Worm (Caenorhabditis elegans) whole organism, L1 larva: ENCODE results near the gene melo-3.
A peak's percentile ranks its signal among the peaks of the same experiment; 100 is the strongest.

Experiments used
- C16A3.4 ChIP-seq: fragments of 150-350 bp; optimal IDR thresholded peaks from 2 replicates; lab custom pipeline; 2014; ENCODE audit warnings: missing biosample characterization, missing genetic modification characterization
- F16B12.6 ChIP-seq: fragments of 150-350 bp; optimal IDR thresholded peaks from 2 replicates; lab custom pipeline; 2014; ENCODE audit warnings: missing biosample characterization, missing genetic modification characterization
- Y116A8C.19 ChIP-seq: sonication (generic microtip); optimal IDR thresholded peaks from 2 replicates; lab custom pipeline; 2016; ENCODE audit warnings: missing compliant biosample characterization, missing genetic modification characterization, borderline replicate concordance
- ceh-63 ChIP-seq: fragments of 200-800 bp; sonication (Bioruptor generic); optimal IDR thresholded peaks from 2 replicates; lab custom pipeline; 2018; ENCODE audit warnings: mild to moderate bottlenecking, missing genetic modification characterization, missing compliant biosample characterization
- ceh-82 ChIP-seq, 3 experiments: fragments of 150-350 bp in 1 of 3; sonication (generic microtip) in 2 of 3; optimal IDR thresholded peaks; 2 replicates each; lab custom pipeline; 2014 to 2017; ENCODE audit warnings: missing biosample characterization in 3 of 3, missing genetic modification characterization in 3 of 3
- ceh-88 ChIP-seq: fragments of 200-800 bp; sonication (Bioruptor generic); IDR thresholded peaks from 2 replicates; pipeline ENCODE4 v1.3.6; 2022; ENCODE audit warnings: missing genetic modification characterization, missing compliant biosample characterization
- dpl-1 ChIP-seq, 3 experiments: fragments of 150-350 bp in 2 of 3; sonication (generic microtip) in 1 of 3; optimal IDR thresholded peaks; 2 replicates each; lab custom pipeline; 2014 to 2017; ENCODE audit warnings: missing biosample characterization in 3 of 3, missing genetic modification characterization in 3 of 3, missing genetic modification reagents in 3 of 3
- efl-1 ChIP-seq, 4 experiments: fragments of 150-350 bp; optimal IDR thresholded peaks in 3 of 4; peaks in 1 of 4; 1 replicate in 1 of 4; 2 replicates in 3 of 4; lab custom pipeline; 2014; ENCODE audit warnings: missing biosample characterization in 2 of 4, missing genetic modification characterization in 2 of 4, missing genetic modification reagents in 2 of 4
- egl-13 ChIP-seq: sonication (generic microtip); optimal IDR thresholded peaks from 2 replicates; lab custom pipeline; 2016; ENCODE audit warnings: missing genotype, missing genetic modification reagents, missing genetic modification characterization, missing compliant biosample characterization
- elt-2 ChIP-seq: sonication (generic microtip); optimal IDR thresholded peaks from 2 replicates; lab custom pipeline; 2016; ENCODE audit warnings: missing genetic modification characterization, mild to moderate bottlenecking, inconsistent platforms, missing compliant biosample characterization, missing genetic modification reagents
- fkh-8 ChIP-seq: sonication (generic microtip); optimal IDR thresholded peaks from 2 replicates; lab custom pipeline; 2016; ENCODE audit warnings: mild to moderate bottlenecking, missing genetic modification characterization, missing compliant biosample characterization
- fos-1 ChIP-seq: fragments of 150-350 bp; optimal IDR thresholded peaks from 2 replicates; lab custom pipeline; 2014; ENCODE audit warnings: missing biosample characterization, missing genetic modification characterization
- isw-1 ChIP-seq: fragments of 200-800 bp; sonication (Bioruptor generic); IDR thresholded peaks from 2 replicates; pipeline ENCODE4 v1.3.6; 2022; ENCODE audit warnings: missing genetic modification characterization, missing compliant biosample characterization
- jun-1 ChIP-seq: fragments of 150-350 bp; optimal IDR thresholded peaks from 2 replicates; lab custom pipeline; 2014; ENCODE audit warnings: missing biosample characterization, missing genetic modification reagents, missing genetic modification characterization
- lin-14 ChIP-seq: fragments of 200-800 bp; sonication (Bioruptor generic); optimal IDR thresholded peaks from 2 replicates; lab custom pipeline; 2018; ENCODE audit warnings: mild to moderate bottlenecking, missing genetic modification characterization, moderate library complexity, missing compliant biosample characterization
- lin-35 ChIP-seq, 2 experiments: fragments of 150-350 bp; optimal IDR thresholded peaks; 2 replicates each; lab custom pipeline; 2014; ENCODE audit warnings: missing biosample characterization in 2 of 2, missing genetic modification characterization in 2 of 2, missing genetic modification reagents in 2 of 2
- lin-39 ChIP-seq: fragments of 150-350 bp; optimal IDR thresholded peaks from 2 replicates; lab custom pipeline; 2014; ENCODE audit warnings: missing biosample characterization, missing genetic modification reagents, missing genetic modification characterization
- lir-3 ChIP-seq: sonication (generic microtip); optimal IDR thresholded peaks from 2 replicates; lab custom pipeline; 2016; ENCODE audit warnings: mild to moderate bottlenecking, missing genetic modification characterization, moderate library complexity, missing compliant biosample characterization; ENCODE audit not compliant: poor library complexity
- lsy-2 ChIP-seq, 2 experiments: fragments of 150-350 bp; optimal IDR thresholded peaks; 2 replicates each; lab custom pipeline; 2014; ENCODE audit warnings: missing biosample characterization in 2 of 2, missing genetic modification characterization in 2 of 2
- mab-9 ChIP-seq: fragments of 200-800 bp; sonication (Bioruptor generic); IDR thresholded peaks from 2 replicates; pipeline ENCODE4 v1.3.6; 2022; ENCODE audit warnings: missing genetic modification reagents, missing genetic modification characterization, missing compliant biosample characterization
- mdl-1 ChIP-seq, 2 experiments: fragments of 150-350 bp; optimal IDR thresholded peaks; 2 replicates each; lab custom pipeline; 2014 to 2017; ENCODE audit warnings: missing biosample characterization in 2 of 2, missing genetic modification characterization in 2 of 2, inconsistent platforms in 1 of 2
- mef-2 ChIP-seq: fragments of 150-350 bp; optimal IDR thresholded peaks from 2 replicates; lab custom pipeline; 2014; ENCODE audit warnings: missing biosample characterization, missing genetic modification characterization
- nhr-12 ChIP-seq: sonication (generic microtip); optimal IDR thresholded peaks from 2 replicates; lab custom pipeline; 2017; ENCODE audit warnings: missing biosample characterization, missing genetic modification characterization
- nhr-19 ChIP-seq: fragments of 200-800 bp; sonication (Bioruptor generic); conservative IDR thresholded peaks from 2 replicates; pipeline ENCODE4 v1.3.6; 2022; ENCODE audit warnings: missing genetic modification characterization, missing compliant biosample characterization
- nhr-20 ChIP-seq: sonication (generic microtip); optimal IDR thresholded peaks from 2 replicates; lab custom pipeline; 2016; ENCODE audit warnings: mild to moderate bottlenecking, missing genetic modification characterization, missing compliant biosample characterization
- nhr-71 ChIP-seq: sonication (generic microtip); optimal IDR thresholded peaks from 2 replicates; lab custom pipeline; 2016; ENCODE audit warnings: mild to moderate bottlenecking, missing genetic modification characterization, moderate library complexity, missing compliant biosample characterization
- nhr-85 ChIP-seq: sonication (generic microtip); peaks from one replicate; lab custom pipeline; 2016; ENCODE audit warnings: missing genetic modification characterization, inconsistent platforms, missing compliant biosample characterization
- pax-3 ChIP-seq: fragments of 200-800 bp; sonication (Bioruptor generic); optimal IDR thresholded peaks from 2 replicates; lab custom pipeline; 2018; ENCODE audit warnings: mild to moderate bottlenecking, missing genetic modification characterization, moderate library complexity, missing compliant biosample characterization
- rnt-1 ChIP-seq: sonication (generic microtip); optimal IDR thresholded peaks from 2 replicates; lab custom pipeline; 2016; ENCODE audit warnings: mild to moderate bottlenecking, missing genetic modification characterization, moderate library complexity, missing compliant biosample characterization
- skn-1 ChIP-seq: fragments of 150-350 bp; optimal IDR thresholded peaks from 2 replicates; lab custom pipeline; 2014; ENCODE audit warnings: missing biosample characterization, missing genetic modification characterization
- snu-23 ChIP-seq: sonication (generic microtip); optimal IDR thresholded peaks from 2 replicates; lab custom pipeline; 2016; ENCODE audit warnings: missing genetic modification characterization, missing compliant biosample characterization
- sox-4 ChIP-seq: sonication (generic microtip); optimal IDR thresholded peaks from 2 replicates; lab custom pipeline; 2016; ENCODE audit warnings: missing genetic modification characterization, missing compliant biosample characterization
- sup-37 ChIP-seq: fragments of 200-800 bp; sonication (Bioruptor generic); optimal IDR thresholded peaks from 2 replicates; lab custom pipeline; 2018; ENCODE audit warnings: mild to moderate bottlenecking, missing genetic modification characterization, missing compliant biosample characterization
- swsn-7 ChIP-seq: sonication (generic microtip); optimal IDR thresholded peaks from 2 replicates; lab custom pipeline; 2016; ENCODE audit warnings: missing genetic modification characterization, missing compliant biosample characterization
- tbx-2 ChIP-seq: sonication (generic microtip); optimal IDR thresholded peaks from 2 replicates; lab custom pipeline; 2016; ENCODE audit warnings: missing genetic modification characterization, missing compliant biosample characterization
- tlp-1 ChIP-seq: fragments of 150-350 bp; optimal IDR thresholded peaks from 2 replicates; lab custom pipeline; 2014; ENCODE audit warnings: missing biosample characterization, missing genetic modification characterization
- unc-30 ChIP-seq: sonication (generic microtip); optimal IDR thresholded peaks from 2 replicates; lab custom pipeline; 2017; ENCODE audit warnings: missing biosample characterization, missing genetic modification characterization
- unc-62 ChIP-seq: fragments of 150-350 bp; optimal IDR thresholded peaks from 2 replicates; lab custom pipeline; 2014; ENCODE audit warnings: missing biosample characterization, missing genetic modification reagents, missing genetic modification characterization
- unc-86 ChIP-seq: sonication (generic microtip); optimal IDR thresholded peaks from 2 replicates; lab custom pipeline; 2016; ENCODE audit warnings: missing genetic modification characterization, missing compliant biosample characterization
- xbp-1 ChIP-seq: sonication (generic microtip); optimal IDR thresholded peaks from 2 replicates; lab custom pipeline; 2016; ENCODE audit warnings: missing genetic modification characterization, missing compliant biosample characterization
- ztf-4 ChIP-seq: fragments of 150-350 bp; optimal IDR thresholded peaks from 2 replicates; lab custom pipeline; 2014; ENCODE audit warnings: missing biosample characterization, missing genetic modification characterization

Gene melo-3

ce11 chrV:15068378-15068777, 31.7 kb upstream of the melo-3 start, which contains the start of gene dnj-3:
Gene dnj-3, plus strand, starts transcription at chrV:15068678.
- TF ChIP-seq mdl-1 (tag; optimal IDR thresholded peaks at IDR 0.05; lab: Kevin White, UChicago) = no peak
- no peak for TF ChIP-seq mab-9 (GFP tag; lab: Robert Waterston, UW)
- no peak for TF ChIP-seq fos-1 (tag; lab: Kevin White, UChicago)
- no peak for TF ChIP-seq isw-1 (GFP tag; lab: Robert Waterston, UW)
- no peak for TF ChIP-seq ceh-63 (GFP tag; lab: Kevin White, UChicago)
- no peak for TF ChIP-seq lin-39 (tag; lab: Kevin White, UChicago)
- TF ChIP-seq efl-1 (optimal IDR thresholded peaks at IDR 0.05; lab: Kevin White, UChicago) = no peak
- peak in 1 of 2 experiments; percentile 24 for TF ChIP-seq efl-1 (GFP tag; optimal IDR thresholded peaks at IDR 0.05 in 1 of 2; lab: Kevin White, UChicago)

- no peak for TF ChIP-seq efl-1 (optimal IDR thresholded peaks at IDR 0.05; lab: Kevin White, UChicago)
- no peak for TF ChIP-seq efl-1 (GFP tag; optimal IDR thresholded peaks at IDR 0.05 in 1 of 2; lab: Kevin White, UChicago)
- no peak for TF ChIP-seq fkh-8
- TF ChIP-seq snu-23 (GFP tag; lab: Kevin White, UChicago) = no peak
- TF ChIP-seq ceh-82 (tag; optimal IDR thresholded peaks at IDR 0.05; lab: Kevin White, UChicago) = no peak
- TF ChIP-seq unc-30 (tag; lab: Kevin White, UChicago) = no peak
- TF ChIP-seq egl-13 (tag; lab: Kevin White, UChicago) = no peak
- no peak for TF ChIP-seq lir-3 (tag; lab: Kevin White, UChicago)
- TF ChIP-seq sox-4 (tag; lab: Kevin White, UChicago) = no peak
- TF ChIP-seq ceh-63 (GFP tag; lab: Kevin White, UChicago) = no peak
- TF ChIP-seq elt-2 = no peak
- no peak for TF ChIP-seq mef-2 (tag; lab: Kevin White, UChicago)
- TF ChIP-seq xbp-1 (tag; lab: Kevin White, UChicago) = no peak
- no peak for TF ChIP-seq sup-37 (GFP tag; lab: Kevin White, UChicago)
- TF ChIP-seq nhr-12 = no peak
Measured at ce11 chrV:15067165-15067564, 30.5 kb upstream of the melo-3 start, which contains the start of gene C25D7.10. Gene C25D7.10, plus strand, starts transcription at chrV:15067465.

ce11 chrV:15065837-15066348, 29.2 kb upstream of the melo-3 start, which contains the start of gene otub-1:
Gene otub-1, plus strand, starts transcription at chrV:15066298.
- TF ChIP-seq F16B12.6 (tag; lab: Kevin White, UChicago) = no peak
- TF ChIP-seq efl-1 (optimal IDR thresholded peaks at IDR 0.05; lab: Kevin White, UChicago) = no peak
- peak in 1 of 2 experiments; percentile 13 for TF ChIP-seq efl-1 (GFP tag; optimal IDR thresholded peaks at IDR 0.05 in 1 of 2; lab: Kevin White, UChicago)

- peak; percentile 28 for TF ChIP-seq xbp-1 (tag; lab: Kevin White, UChicago)
- TF ChIP-seq tbx-2 (tag; lab: Kevin White, UChicago) = peak; percentile 15
- no peak for TF ChIP-seq Y116A8C.19 (tag; lab: Kevin White, UChicago)
- TF ChIP-seq nhr-85 (tag; lab: Kevin White, UChicago) = peak; percentile 70
- TF ChIP-seq ceh-82 (tag; optimal IDR thresholded peaks at IDR 0.05; lab: Kevin White, UChicago) = peak in 1 of 3 experiments; percentile 32
- no peak for TF ChIP-seq sox-4 (tag; lab: Kevin White, UChicago)
- TF ChIP-seq lsy-2 (tag; optimal IDR thresholded peaks at IDR 0.05; lab: Kevin White, UChicago) = peak; percentile 31 to 62
- peak; percentile 25 for TF ChIP-seq C16A3.4 (tag; lab: Kevin White, UChicago)
- peak; percentile 34 to 53 for TF ChIP-seq efl-1 (optimal IDR thresholded peaks at IDR 0.05; lab: Kevin White, UChicago)
- TF ChIP-seq efl-1 (GFP tag; optimal IDR thresholded peaks at IDR 0.05 in 1 of 2; lab: Kevin White, UChicago) = peak; percentile 37 to 89
- peak; percentile 17 to 52 (median 45) for TF ChIP-seq dpl-1 (GFP tag; optimal IDR thresholded peaks at IDR 0.05; lab: Kevin White, UChicago)
- peak; percentile 47 to 53 for TF ChIP-seq lin-35 (GFP tag; optimal IDR thresholded peaks at IDR 0.05; lab: Kevin White, UChicago)
- TF ChIP-seq unc-30 (tag; lab: Kevin White, UChicago) = no peak
- peak; percentile 24; the same call in 1 of the 2 replicates for TF ChIP-seq nhr-19 (GFP tag; lab: Robert Waterston, UW)
- TF ChIP-seq isw-1 (GFP tag; lab: Robert Waterston, UW) = 0 out of 2 replicates have a peak, but pooled peaks have one; percentile 2
- TF ChIP-seq fkh-8 = peak; percentile 35
- TF ChIP-seq skn-1 (tag; lab: Kevin White, UChicago) = peak; percentile 17
- TF ChIP-seq ztf-4 = no peak
- TF ChIP-seq jun-1 (tag; lab: Kevin White, UChicago) = no peak
- TF ChIP-seq lin-14 (GFP tag; lab: Kevin White, UChicago) = peak; percentile 55
- TF ChIP-seq pax-3 (tag; lab: Kevin White, UChicago) = peak; percentile 9
- TF ChIP-seq nhr-20 (tag; lab: Kevin White, UChicago) = peak; percentile 31
- peak; percentile 48 for TF ChIP-seq nhr-71 (tag; lab: Kevin White, UChicago)
- TF ChIP-seq rnt-1 (tag; lab: Kevin White, UChicago) = peak; percentile 72
- no peak for TF ChIP-seq unc-62 (GFP tag; lab: Kevin White, UChicago)
- no peak for TF ChIP-seq ceh-88
- peak; percentile 19 for TF ChIP-seq swsn-7
- TF ChIP-seq snu-23 (GFP tag; lab: Kevin White, UChicago) = peak; percentile 46
- TF ChIP-seq unc-86 (tag; lab: Kevin White, UChicago) = peak; percentile 4
- no peak for TF ChIP-seq tlp-1
Measured at ce11 chrV:15065068-15065744, 28.5 kb upstream of the melo-3 start, which contains the start of gene C25D7.9. Gene C25D7.9, plus strand, starts transcription at chrV:15065135.
